Worm (Caenorhabditis elegans) whole organism, L1 larva: ENCODE results near the gene irld-2.
A peak's percentile ranks its signal among the peaks of the same experiment; 100 is the strongest.

Source experiments
- C34B4.2 ChIP-seq: sonication (generic microtip); optimal IDR thresholded peaks from 2 replicates; lab custom pipeline; 2017; ENCODE audit warnings: mild to moderate bottlenecking, missing genetic modification characterization, missing compliant biosample characterization
- F16B12.6 ChIP-seq: fragments of 150-350 bp; optimal IDR thresholded peaks from 2 replicates; lab custom pipeline; 2014; ENCODE audit warnings: missing biosample characterization, missing genetic modification characterization
- Y116A8C.19 ChIP-seq: sonication (generic microtip); optimal IDR thresholded peaks from 2 replicates; lab custom pipeline; 2016; ENCODE audit warnings: missing compliant biosample characterization, missing genetic modification characterization, borderline replicate concordance
- aha-1 ChIP-seq: fragments of 150-350 bp; optimal IDR thresholded peaks from 2 replicates; lab custom pipeline; 2014; ENCODE audit warnings: missing biosample characterization, missing genetic modification characterization
- alr-1 ChIP-seq: fragments of 200-800 bp; sonication (Bioruptor generic); optimal IDR thresholded peaks from 2 replicates; lab custom pipeline; 2018; ENCODE audit warnings: borderline replicate concordance, mild to moderate bottlenecking, missing genetic modification characterization, missing compliant biosample characterization
- aly-2 ChIP-seq: fragments of 150-350 bp; optimal IDR thresholded peaks from 2 replicates; lab custom pipeline; 2014; ENCODE audit warnings: missing biosample characterization, missing genetic modification characterization
- ama-1 ChIP-seq: fragments of 150-350 bp; optimal IDR thresholded peaks from 2 replicates; lab custom pipeline; 2014
- ceh-82 ChIP-seq, 3 experiments: fragments of 150-350 bp in 1 of 3; sonication (generic microtip) in 2 of 3; optimal IDR thresholded peaks; 2 replicates each; lab custom pipeline; 2014 to 2017; ENCODE audit warnings: missing biosample characterization in 3 of 3, missing genetic modification characterization in 3 of 3
- ceh-90 ChIP-seq: sonication (generic microtip); optimal IDR thresholded peaks from 2 replicates; lab custom pipeline; 2016; ENCODE audit warnings: missing genetic modification characterization, missing compliant biosample characterization
- ces-1 ChIP-seq: fragments of 150-350 bp; optimal IDR thresholded peaks from 2 replicates; lab custom pipeline; 2014; ENCODE audit warnings: missing biosample characterization, missing genetic modification reagents, missing genetic modification characterization
- dsc-1 ChIP-seq: sonication (generic microtip); optimal IDR thresholded peaks from 2 replicates; lab custom pipeline; 2016; ENCODE audit warnings: mild to moderate bottlenecking, missing genetic modification characterization, missing compliant biosample characterization
- efl-1 ChIP-seq, 4 experiments: fragments of 150-350 bp; optimal IDR thresholded peaks in 3 of 4; peaks in 1 of 4; 1 replicate in 1 of 4; 2 replicates in 3 of 4; lab custom pipeline; 2014; ENCODE audit warnings: missing biosample characterization in 2 of 4, missing genetic modification characterization in 2 of 4, missing genetic modification reagents in 2 of 4
- efl-3 ChIP-seq: fragments of 200-800 bp; sonication (Bioruptor generic); optimal IDR thresholded peaks from 2 replicates; lab custom pipeline; 2018; ENCODE audit warnings: mild to moderate bottlenecking, missing genetic modification characterization, missing compliant biosample characterization
- egl-13 ChIP-seq: sonication (generic microtip); optimal IDR thresholded peaks from 2 replicates; lab custom pipeline; 2016; ENCODE audit warnings: missing genotype, missing genetic modification reagents, missing genetic modification characterization, missing compliant biosample characterization
- egl-27 ChIP-seq, 2 experiments: fragments of 150-350 bp in 1 of 2; sonication (generic microtip); optimal IDR thresholded peaks; 3 replicates each; lab custom pipeline; 2017 to 2018; ENCODE audit warnings: missing biosample characterization in 2 of 2, missing genetic modification characterization in 2 of 2, missing genetic modification reagents in 2 of 2
- elt-2 ChIP-seq: sonication (generic microtip); optimal IDR thresholded peaks from 2 replicates; lab custom pipeline; 2016; ENCODE audit warnings: missing genetic modification characterization, mild to moderate bottlenecking, inconsistent platforms, missing compliant biosample characterization, missing genetic modification reagents
- elt-3 ChIP-seq, 6 experiments: fragments of 150-350 bp in 1 of 6; sonication (generic microtip); optimal IDR thresholded peaks; 2 replicates each; lab custom pipeline; 2017 to 2018; ENCODE audit warnings: missing biosample characterization in 6 of 6, missing genetic modification characterization in 6 of 6, inconsistent platforms in 1 of 6
- ets-5 ChIP-seq: fragments of 200-800 bp; sonication (Bioruptor generic); IDR thresholded peaks from 2 replicates; pipeline ENCODE4 v1.3.6; 2022; ENCODE audit warnings: missing genetic modification characterization, missing compliant biosample characterization
- fkh-4 ChIP-seq: sonication (generic microtip); optimal IDR thresholded peaks from 2 replicates; lab custom pipeline; 2016; ENCODE audit warnings: missing compliant biosample characterization, missing genetic modification characterization, borderline replicate concordance
- fkh-8 ChIP-seq: sonication (generic microtip); optimal IDR thresholded peaks from 2 replicates; lab custom pipeline; 2016; ENCODE audit warnings: mild to moderate bottlenecking, missing genetic modification characterization, missing compliant biosample characterization
- fos-1 ChIP-seq: fragments of 150-350 bp; optimal IDR thresholded peaks from 2 replicates; lab custom pipeline; 2014; ENCODE audit warnings: missing biosample characterization, missing genetic modification characterization
- grh-1 ChIP-seq: fragments of 200-800 bp; sonication (Bioruptor generic); IDR thresholded peaks from 2 replicates; pipeline ENCODE4 v1.3.6; 2022; ENCODE audit warnings: missing genetic modification reagents, missing genetic modification characterization, missing compliant biosample characterization
- hlh-4 ChIP-seq: sonication (generic microtip); optimal IDR thresholded peaks from 2 replicates; lab custom pipeline; 2016; ENCODE audit warnings: mild to moderate bottlenecking, missing genetic modification characterization, missing compliant biosample characterization
- hpl-2 ChIP-seq: fragments of 150-350 bp; optimal IDR thresholded peaks from 2 replicates; lab custom pipeline; 2014; ENCODE audit warnings: missing biosample characterization, missing genetic modification reagents, missing genetic modification characterization
- isw-1 ChIP-seq: fragments of 200-800 bp; sonication (Bioruptor generic); IDR thresholded peaks from 2 replicates; pipeline ENCODE4 v1.3.6; 2022; ENCODE audit warnings: missing genetic modification characterization, missing compliant biosample characterization
- lin-39 ChIP-seq: fragments of 150-350 bp; optimal IDR thresholded peaks from 2 replicates; lab custom pipeline; 2014; ENCODE audit warnings: missing biosample characterization, missing genetic modification reagents, missing genetic modification characterization
- mdl-1 ChIP-seq, 2 experiments: fragments of 150-350 bp; optimal IDR thresholded peaks; 2 replicates each; lab custom pipeline; 2014 to 2017; ENCODE audit warnings: missing biosample characterization in 2 of 2, missing genetic modification characterization in 2 of 2, inconsistent platforms in 1 of 2
- nhr-11 ChIP-seq: fragments of 150-350 bp; optimal IDR thresholded peaks from 2 replicates; lab custom pipeline; 2014; ENCODE audit warnings: missing biosample characterization, missing genetic modification characterization
- nhr-12 ChIP-seq: sonication (generic microtip); optimal IDR thresholded peaks from 2 replicates; lab custom pipeline; 2017; ENCODE audit warnings: missing biosample characterization, missing genetic modification characterization
- nhr-19 ChIP-seq: fragments of 200-800 bp; sonication (Bioruptor generic); conservative IDR thresholded peaks from 2 replicates; pipeline ENCODE4 v1.3.6; 2022; ENCODE audit warnings: missing genetic modification characterization, missing compliant biosample characterization
- nhr-28 ChIP-seq: fragments of 150-350 bp; optimal IDR thresholded peaks from 2 replicates; lab custom pipeline; 2014; ENCODE audit warnings: missing biosample characterization, missing genetic modification characterization
- nhr-71 ChIP-seq: sonication (generic microtip); optimal IDR thresholded peaks from 2 replicates; lab custom pipeline; 2016; ENCODE audit warnings: mild to moderate bottlenecking, missing genetic modification characterization, moderate library complexity, missing compliant biosample characterization
- nhr-76 ChIP-seq: sonication (generic microtip); optimal IDR thresholded peaks from 2 replicates; lab custom pipeline; 2017; ENCODE audit warnings: missing biosample characterization, missing genetic modification characterization
- nhr-77 ChIP-seq: fragments of 150-350 bp; optimal IDR thresholded peaks from 2 replicates; lab custom pipeline; 2014; ENCODE audit warnings: missing biosample characterization, missing genetic modification characterization
- nhr-90 ChIP-seq: sonication (generic microtip); optimal IDR thresholded peaks from 2 replicates; lab custom pipeline; 2016; ENCODE audit warnings: mild to moderate bottlenecking, missing genetic modification characterization, missing compliant biosample characterization; ENCODE audit not compliant: poor library complexity
- pag-3 ChIP-seq: sonication (generic microtip); optimal IDR thresholded peaks from 2 replicates; lab custom pipeline; 2017; ENCODE audit warnings: missing genetic modification characterization, mild to moderate bottlenecking, missing compliant biosample characterization, antibody characterized with exemption, borderline replicate concordance; ENCODE audit not compliant: insufficient read depth
- pax-3 ChIP-seq: fragments of 200-800 bp; sonication (Bioruptor generic); optimal IDR thresholded peaks from 2 replicates; lab custom pipeline; 2018; ENCODE audit warnings: mild to moderate bottlenecking, missing genetic modification characterization, moderate library complexity, missing compliant biosample characterization
- skn-1 ChIP-seq: fragments of 150-350 bp; optimal IDR thresholded peaks from 2 replicates; lab custom pipeline; 2014; ENCODE audit warnings: missing biosample characterization, missing genetic modification characterization
- snpc-4 ChIP-seq: fragments of 150-350 bp; optimal IDR thresholded peaks from 2 replicates; lab custom pipeline; 2014; ENCODE audit warnings: missing biosample characterization, missing genetic modification characterization
- sox-4 ChIP-seq: sonication (generic microtip); optimal IDR thresholded peaks from 2 replicates; lab custom pipeline; 2016; ENCODE audit warnings: missing genetic modification characterization, missing compliant biosample characterization
- sup-37 ChIP-seq: fragments of 200-800 bp; sonication (Bioruptor generic); optimal IDR thresholded peaks from 2 replicates; lab custom pipeline; 2018; ENCODE audit warnings: mild to moderate bottlenecking, missing genetic modification characterization, missing compliant biosample characterization
- swsn-7 ChIP-seq: sonication (generic microtip); optimal IDR thresholded peaks from 2 replicates; lab custom pipeline; 2016; ENCODE audit warnings: missing genetic modification characterization, missing compliant biosample characterization
- tbx-2 ChIP-seq: sonication (generic microtip); optimal IDR thresholded peaks from 2 replicates; lab custom pipeline; 2016; ENCODE audit warnings: missing genetic modification characterization, missing compliant biosample characterization
- tlp-1 ChIP-seq: fragments of 150-350 bp; optimal IDR thresholded peaks from 2 replicates; lab custom pipeline; 2014; ENCODE audit warnings: missing biosample characterization, missing genetic modification characterization
- unc-30 ChIP-seq: sonication (generic microtip); optimal IDR thresholded peaks from 2 replicates; lab custom pipeline; 2017; ENCODE audit warnings: missing biosample characterization, missing genetic modification characterization
- unc-86 ChIP-seq: sonication (generic microtip); optimal IDR thresholded peaks from 2 replicates; lab custom pipeline; 2016; ENCODE audit warnings: missing genetic modification characterization, missing compliant biosample characterization
- vab-15 ChIP-seq: sonication (generic microtip); optimal IDR thresholded peaks from 2 replicates; lab custom pipeline; 2017; ENCODE audit warnings: missing genotype, mild to moderate bottlenecking, missing genetic modification characterization, missing compliant biosample characterization
- xbp-1 ChIP-seq: sonication (generic microtip); optimal IDR thresholded peaks from 2 replicates; lab custom pipeline; 2016; ENCODE audit warnings: missing genetic modification characterization, missing compliant biosample characterization
- zag-1 ChIP-seq: fragments of 150-350 bp; optimal IDR thresholded peaks from 2 replicates; lab custom pipeline; 2014; ENCODE audit warnings: missing biosample characterization, missing genetic modification characterization
- zip-4 ChIP-seq: fragments of 200-800 bp; sonication (Bioruptor generic); optimal IDR thresholded peaks from 2 replicates; lab custom pipeline; 2018; ENCODE audit warnings: mild to moderate bottlenecking, missing genetic modification characterization, moderate library complexity, missing compliant biosample characterization
- ztf-11 ChIP-seq, 2 experiments: sonication (generic microtip); optimal IDR thresholded peaks; 2 replicates each; lab custom pipeline; 2016 to 2017; ENCODE audit warnings: missing genetic modification characterization in 2 of 2, missing biosample characterization in 1 of 2, missing compliant biosample characterization in 1 of 2
- ztf-4 ChIP-seq: fragments of 150-350 bp; optimal IDR thresholded peaks from 2 replicates; lab custom pipeline; 2014; ENCODE audit warnings: missing biosample characterization, missing genetic modification characterization

Gene irld-2

DNA sequence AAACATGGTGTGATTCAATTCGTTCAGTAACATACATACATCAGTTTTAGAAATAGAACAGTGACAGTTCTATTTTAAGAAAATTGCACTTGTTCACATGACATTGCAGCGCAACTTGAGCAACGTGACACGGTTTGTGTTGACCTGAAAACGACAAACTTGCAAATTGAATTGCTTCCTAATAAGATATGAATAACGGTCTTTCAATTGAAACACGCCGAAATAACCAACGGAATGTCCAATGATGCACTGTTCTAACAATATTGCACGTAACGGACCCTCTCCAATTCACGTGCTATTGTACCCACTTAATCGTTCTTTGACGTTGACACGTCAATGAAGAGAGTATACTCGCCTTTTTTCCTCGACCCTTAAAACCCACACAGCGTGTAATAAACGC is 35.1 kb downstream of the irld-2 start (continued):
- TF ChIP-seq zip-4 (GFP tag; lab: Kevin White, UChicago) (no peak), nhr-77 (tag; lab: Kevin White, UChicago) (no peak), vab-15 (no peak), nhr-12 (tag; lab: Kevin White, UChicago) (no peak), fkh-4 (tag; lab: Kevin White, UChicago) (no peak), ets-5 (GFP tag; lab: Robert Waterston, UW) (no peak), fkh-8 (no peak), snpc-4 (no peak), egl-13 (tag; lab: Kevin White, UChicago) (no peak), egl-27 (tag; optimal IDR thresholded peaks at IDR 0.05; lab: Kevin White, UChicago) (no peak), lin-39 (tag; lab: Kevin White, UChicago) (no peak), pax-3 (tag; lab: Kevin White, UChicago) (no peak), ztf-4 (tag; lab: Kevin White, UChicago) (no peak), elt-2 (tag; lab: Kevin White, UChicago) (peak; percentile 58), tbx-2 (tag; lab: Kevin White, UChicago) (no peak), pag-3 (tag; lab: Kevin White, UChicago) (no peak), ces-1 (no peak), ama-1 (lab: Kevin White, UChicago) (no peak), nhr-76 (tag; lab: Kevin White, UChicago) (no peak), unc-86 (tag; lab: Kevin White, UChicago) (no peak), aly-2 (tag; lab: Kevin White, UChicago) (no peak), nhr-71 (peak; percentile 21), fos-1 (tag; lab: Kevin White, UChicago) (no peak), nhr-19 (GFP tag; lab: Robert Waterston, UW) (peak; percentile 89), efl-3 (GFP tag; lab: Kevin White, UChicago) (no peak), mdl-1 (tag; optimal IDR thresholded peaks at IDR 0.05; lab: Kevin White, UChicago) (no peak), aha-1 (tag; lab: Kevin White, UChicago) (no peak), ceh-90 (tag; lab: Kevin White, UChicago) (no peak), hpl-2 (GFP tag; lab: Kevin White, UChicago) (no peak), F16B12.6 (tag; lab: Kevin White, UChicago) (no peak), Y116A8C.19 (tag; lab: Kevin White, UChicago) (no peak), ztf-11 (tag; optimal IDR thresholded peaks at IDR 0.05; lab: Kevin White, UChicago) (no peak), nhr-28 (tag; lab: Kevin White, UChicago) (no peak), hlh-4 (no peak), isw-1 (GFP tag; lab: Robert Waterston, UW) (no peak), zag-1 (tag; lab: Kevin White, UChicago) (no peak), sup-37 (GFP tag; lab: Kevin White, UChicago) (no peak), sox-4 (tag; lab: Kevin White, UChicago) (no peak), tlp-1 (tag; lab: Kevin White, UChicago) (no peak), efl-1 (optimal IDR thresholded peaks at IDR 0.05; lab: Kevin White, UChicago) (no peak), efl-1 (GFP tag; optimal IDR thresholded peaks at IDR 0.05 in 1 of 2; lab: Kevin White, UChicago) (peak in 1 of 2 experiments; percentile 54), alr-1 (tag; lab: Kevin White, UChicago) (no peak), swsn-7 (tag; lab: Kevin White, UChicago) (no peak), nhr-90 (tag; lab: Kevin White, UChicago) (peak; percentile 38), unc-30 (no peak), ceh-82 (tag; optimal IDR thresholded peaks at IDR 0.05; lab: Kevin White, UChicago) (no peak), dsc-1 (tag; lab: Kevin White, UChicago) (no peak), nhr-11 (tag; lab: Kevin White, UChicago) (no peak), skn-1 (tag; lab: Kevin White, UChicago) (no peak), xbp-1 (tag; lab: Kevin White, UChicago) (no peak), C34B4.2 (tag; lab: Kevin White, UChicago) (no peak), grh-1 (no peak), elt-3 (tag; optimal IDR thresholded peaks at IDR 0.05; lab: Kevin White, UChicago) (peak in 1 of 6 experiments; percentile 25)
